Worm (Caenorhabditis elegans): ENCODE data around the gene srxa-7.

srxa-7 gene

ce11 chrV:16355941-16356340, 48.6 kb downstream of the srxa-7 start (continued):
- TF ChIP-seq gei-17 (GFP tag; optimal IDR thresholded peaks at IDR 0.05) (peak; percentile 77), tbp1 (GFP tag; optimal IDR thresholded peaks at IDR 0.05) (peak; percentile 66), unc-130 (GFP tag; optimal IDR thresholded peaks at IDR 0.05) (no peak), nhr-120 (GFP tag; IDR thresholded peaks at IDR 0.05) (no peak), B0019.2 (GFP tag; conservative IDR thresholded peaks at IDR 0.05) (no peak), nhr-80 (tag; optimal IDR thresholded peaks at IDR 0.05) (peak; percentile 82), egl-18 (GFP tag; IDR thresholded peaks at IDR 0.05) (no peak), nfyb-1 (GFP tag; IDR thresholded peaks at IDR 0.05) (peak; percentile 92), sea-2 (GFP tag; IDR thresholded peaks at IDR 0.05) (no peak), snpc-3.4 (tag; optimal IDR thresholded peaks at IDR 0.05) (no peak), B0336.3 (GFP tag; IDR thresholded peaks at IDR 0.05) (peak; percentile 95), somi-1 (GFP tag; optimal IDR thresholded peaks at IDR 0.05) (peak; percentile 91), Y79H2A.3 (GFP tag; conservative IDR thresholded peaks at IDR 0.05) (no peak), lin-40 (tag; optimal IDR thresholded peaks at IDR 0.05) (peak; percentile 90), ceh-58 (GFP tag; IDR thresholded peaks at IDR 0.05) (no peak), Y53G8AR.9 (GFP tag; conservative IDR thresholded peaks at IDR 0.05) (peak; percentile 81), let-607 (tag; optimal IDR thresholded peaks at IDR 0.05) (peak in 1 of 2 experiments; percentile 39), lag-1 (GFP tag; IDR thresholded peaks at IDR 0.05) (no peak), lin-54 (GFP tag; optimal IDR thresholded peaks at IDR 0.05) (peak; percentile 72), F39B2.1 (GFP tag; IDR thresholded peaks at IDR 0.05) (no peak), Y95B8A.8 (GFP tag; IDR thresholded peaks at IDR 0.05) (peak; percentile 78; the same call in 1 of the 2 replicates), mcd-1 (GFP tag; IDR thresholded peaks at IDR 0.05) (peak; percentile 85), K11D2.4 (GFP tag; IDR thresholded peaks at IDR 0.05) (peak; percentile 88), die-1 (tag; optimal IDR thresholded peaks at IDR 0.05) (peak; percentile 53), T26A5.8 (tag; optimal IDR thresholded peaks at IDR 0.05) (no peak), egl-44 (GFP tag; IDR thresholded peaks at IDR 0.05) (peak; percentile 87; the same call in 1 of the 2 replicates), F37B4.10 (GFP tag; IDR thresholded peaks at IDR 0.05) (no peak), F49E8.2 (tag; optimal IDR thresholded peaks at IDR 0.05; ENCODE audit: insufficient read depth) (no peak), hmg-20 (GFP tag; IDR thresholded peaks at IDR 0.05) (peak; percentile 43; the same call in 1 of the 2 replicates), nhr-179 (tag; optimal IDR thresholded peaks at IDR 0.05) (no peak), snpc-1.3 (tag; optimal IDR thresholded peaks at IDR 0.05; ENCODE audit: insufficient read depth) (no peak), attf-3 (GFP tag; conservative IDR thresholded peaks at IDR 0.05) (peak; percentile 45; the same call in 1 of the 2 replicates), snpc-1.1 (tag; optimal IDR thresholded peaks at IDR 0.05; ENCODE audit: insufficient read depth) (no peak), athp-1 (tag; optimal IDR thresholded peaks at IDR 0.05) (peak; percentile 83), aptf-2 (GFP tag; conservative IDR thresholded peaks at IDR 0.05) (no peak), egrh-3 (GFP tag; IDR thresholded peaks at IDR 0.05) (peak; percentile 75), zfh-2 (GFP tag; conservative IDR thresholded peaks at IDR 0.05) (peak; percentile 99), xnd-1 (tag; optimal IDR thresholded peaks at IDR 0.05) (no peak)

- peak; percentile 85 for TF ChIP-seq mcd-1 (GFP tag; IDR thresholded peaks at IDR 0.05)
- peak; percentile 20 for TF ChIP-seq snpc-1.3 (tag; optimal IDR thresholded peaks at IDR 0.05; ENCODE audit: insufficient read depth)
- TF ChIP-seq lin-54 (GFP tag; optimal IDR thresholded peaks at IDR 0.05), result peak; percentile 87
- peak; percentile 13 for TF ChIP-seq tbp1 (GFP tag; optimal IDR thresholded peaks at IDR 0.05)
- TF ChIP-seq efl-1 (GFP tag; optimal IDR thresholded peaks at IDR 0.05), result peak; percentile 84
- TF ChIP-seq pbrm-1 (GFP tag; IDR thresholded peaks at IDR 0.05), result 0 out of 2 replicates have a peak, but pooled peaks have one; percentile 38
- 0 out of 2 replicates have a peak, but pooled peaks have one; percentile 48 for TF ChIP-seq attf-6 (GFP tag; IDR thresholded peaks at IDR 0.05)
- peak; percentile 74 for TF ChIP-seq dpl-1 (GFP tag; optimal IDR thresholded peaks at IDR 0.05)
- no peak for TF ChIP-seq T07F8.4 (tag; optimal IDR thresholded peaks at IDR 0.05)
- peak; percentile 26 for TF ChIP-seq athp-1 (tag; optimal IDR thresholded peaks at IDR 0.05)
- no peak for TF ChIP-seq ztf-25 (GFP tag; IDR thresholded peaks at IDR 0.05)
- TF ChIP-seq hsf-1 (GFP tag; IDR thresholded peaks at IDR 0.05), result no peak
- TF ChIP-seq lsl-1 (GFP tag; optimal IDR thresholded peaks at IDR 0.05), result peak; percentile 53
- TF ChIP-seq D2030.7 (GFP tag; IDR thresholded peaks at IDR 0.05), result peak; percentile 61
- no peak for TF ChIP-seq ztf-6 (GFP tag; IDR thresholded peaks at IDR 0.05)
- peak; percentile 41; the same call in 1 of the 2 replicates for TF ChIP-seq madf-6 (GFP tag; IDR thresholded peaks at IDR 0.05)
These were observed 49.4 kb downstream of the srxa-7 start for ce11 chrV:16356798-16357197.

Measured in whole organism, young adult.